Fruit fly (Drosophila melanogaster) whole organism, embryonic: ENCODE measurements around the gene CG14234.

Experiments used
- B-H1 ChIP-seq: fragments of 200-800 bp; sonication (Bioruptor generic); IDR thresholded peaks from 3 replicates; pipeline ENCODE4 v1.3.6; 2022; ENCODE audit warnings: missing biosample characterization, missing genetic modification characterization
- CG10565 ChIP-seq: fragments of 200-800 bp; sonication (Bioruptor generic); optimal IDR thresholded peaks from 3 replicates; lab custom pipeline; 2016; ENCODE audit warnings: missing biosample characterization, mild to moderate bottlenecking, missing genetic modification characterization
- CG11723 ChIP-seq: fragments of 200-800 bp; sonication (Bioruptor generic); optimal IDR thresholded peaks from 2 replicates; lab custom pipeline; 2017; ENCODE audit warnings: missing biosample characterization, mild to moderate bottlenecking, missing genetic modification characterization
- CG12071 ChIP-seq: fragments of 200-800 bp; sonication (Bioruptor generic); optimal IDR thresholded peaks from 3 replicates; lab custom pipeline; 2018; ENCODE audit warnings: missing biosample characterization, mild to moderate bottlenecking, missing genetic modification characterization
- CG12236 ChIP-seq: fragments of 200-800 bp; sonication (Bioruptor generic); optimal IDR thresholded peaks from 2 replicates; lab custom pipeline; 2016; ENCODE audit warnings: missing biosample characterization, missing genetic modification characterization
- CG15479 ChIP-seq: fragments of 200-800 bp; sonication (Bioruptor generic); optimal IDR thresholded peaks from 3 replicates; lab custom pipeline; 2019; ENCODE audit warnings: missing biosample characterization, mild to moderate bottlenecking, missing genetic modification characterization, moderate library complexity
- CG15601 ChIP-seq: fragments of 200-800 bp; sonication (Bioruptor generic); optimal IDR thresholded peaks from 3 replicates; lab custom pipeline; 2019; ENCODE audit warnings: missing biosample characterization, mild to moderate bottlenecking, missing genetic modification characterization, moderate library complexity
- CG17568 ChIP-seq: fragments of 200-800 bp; sonication (Bioruptor generic); optimal IDR thresholded peaks from 2 replicates; lab custom pipeline; 2018; ENCODE audit warnings: missing biosample characterization, mild to moderate bottlenecking, missing genetic modification characterization, moderate library complexity
- CG17612 ChIP-seq: fragments of 200-800 bp; sonication (Bioruptor generic); IDR thresholded peaks from 2 replicates; pipeline ENCODE4 v1.3.6; 2022; ENCODE audit warnings: missing biosample characterization, missing genetic modification characterization
- CG1792 ChIP-seq: fragments of 200-800 bp; sonication (Bioruptor generic); optimal IDR thresholded peaks from 2 replicates; lab custom pipeline; 2016; ENCODE audit warnings: missing biosample characterization, missing genetic modification characterization
- CG8359 ChIP-seq: fragments of 200-800 bp; sonication (Bioruptor generic); optimal IDR thresholded peaks from 2 replicates; lab custom pipeline; 2017; ENCODE audit warnings: missing biosample characterization, mild to moderate bottlenecking, missing genetic modification characterization, borderline replicate concordance
- CG8388 ChIP-seq: fragments of 200-800 bp; sonication (Bioruptor generic); optimal IDR thresholded peaks from 2 replicates; lab custom pipeline; 2019; ENCODE audit warnings: missing biosample characterization, mild to moderate bottlenecking, missing genetic modification characterization, moderate library complexity
- CG8478 ChIP-seq: fragments of >200 bp; optimal IDR thresholded peaks from 2 replicates; lab custom pipeline; 2018
- CG8924 ChIP-seq: fragments of 200-800 bp; optimal IDR thresholded peaks from 3 replicates; lab custom pipeline; 2019; ENCODE audit warnings: missing biosample characterization, mild to moderate bottlenecking, missing genetic modification characterization, moderate library complexity
- Chrac-16 ChIP-seq: fragments of 200-800 bp; sonication (Bioruptor generic); optimal IDR thresholded peaks from 3 replicates; lab custom pipeline; 2016; ENCODE audit warnings: missing biosample characterization, missing genetic modification characterization
- D19B ChIP-seq: fragments of 200-800 bp; sonication (Bioruptor generic); optimal IDR thresholded peaks from 2 replicates; lab custom pipeline; 2017; ENCODE audit warnings: missing biosample characterization, mild to moderate bottlenecking, missing genetic modification characterization
- Deaf1 ChIP-seq: fragments of 200-800 bp; optimal IDR thresholded peaks from 3 replicates; lab custom pipeline; 2019; ENCODE audit warnings: missing biosample characterization, mild to moderate bottlenecking, missing genetic modification characterization, moderate library complexity
- Dip3 ChIP-seq: fragments of 200-800 bp; sonication (Bioruptor generic); optimal IDR thresholded peaks from 3 replicates; lab custom pipeline; 2016; ENCODE audit warnings: missing biosample characterization, missing genetic modification characterization
- Ets65A ChIP-seq: fragments of 200-800 bp; sonication (Bioruptor generic); peaks from one replicate; lab custom pipeline; 2016; ENCODE audit warnings: missing biosample characterization, missing genetic modification characterization
- HHEX ChIP-seq: fragments of 200-800 bp; sonication (Bioruptor generic); optimal IDR thresholded peaks from 3 replicates; lab custom pipeline; 2017; ENCODE audit warnings: missing biosample characterization, mild to moderate bottlenecking, missing genetic modification characterization, missing genetic modification reagents
- HmgZ ChIP-seq: fragments of 200-800 bp; sonication (Bioruptor generic); optimal IDR thresholded peaks from 2 replicates; lab custom pipeline; 2018; ENCODE audit warnings: missing biosample characterization, mild to moderate bottlenecking, missing genetic modification characterization
- Kr ChIP-seq: fragments of 200-800 bp; sonication (Bioruptor generic); optimal IDR thresholded peaks from 2 replicates; lab custom pipeline; 2017; ENCODE audit warnings: missing biosample characterization, mild to moderate bottlenecking, missing genetic modification characterization
- Lpt ChIP-seq: fragments of >200 bp; optimal IDR thresholded peaks from 2 replicates; lab custom pipeline; 2018; ENCODE audit warnings: missing biosample characterization, missing genetic modification characterization
- Med ChIP-seq: fragments of 200-800 bp; sonication (Bioruptor generic); peaks from one replicate; lab custom pipeline; 2016; ENCODE audit warnings: missing biosample characterization, missing genetic modification characterization, mild to moderate bottlenecking, inconsistent platforms, moderate library complexity
- Myb ChIP-seq: fragments of 200-800 bp; sonication (Bioruptor generic); optimal IDR thresholded peaks from 2 replicates; lab custom pipeline; 2016; ENCODE audit warnings: missing biosample characterization, missing genetic modification characterization
- Pdp1 ChIP-seq, 2 experiments: fragments of 200-800 bp; sonication (Bioruptor generic); optimal IDR thresholded peaks; 3 replicates each; lab custom pipeline; 2016; ENCODE audit warnings: missing biosample characterization in 2 of 2, missing genetic modification characterization in 2 of 2, mild to moderate bottlenecking in 1 of 2, moderate library complexity in 1 of 2
- Stat92E ChIP-seq, 3 experiments: fragments of >200 bp in 2 of 3; fragments of 200-800 bp in 1 of 3; sonication (Bioruptor generic) in 1 of 3; optimal IDR thresholded peaks; 2 replicates each; lab custom pipeline; 2017 to 2019; ENCODE audit warnings: missing biosample characterization in 3 of 3, missing genetic modification characterization in 3 of 3, mild to moderate bottlenecking in 1 of 3, moderate library complexity in 1 of 3
- Xbp1 ChIP-seq: fragments of 200-800 bp; sonication (Bioruptor generic); optimal IDR thresholded peaks from 3 replicates; lab custom pipeline; 2016; ENCODE audit warnings: missing biosample characterization, mild to moderate bottlenecking, missing genetic modification characterization
- Xrp1 ChIP-seq: fragments of 200-800 bp; sonication (Bioruptor generic); IDR thresholded peaks from 2 replicates; pipeline ENCODE4 v1.3.6; 2022; ENCODE audit warnings: missing biosample characterization, missing genetic modification characterization
- ap ChIP-seq: fragments of 200-800 bp; sonication (Bioruptor generic); IDR thresholded peaks from 2 replicates; pipeline ENCODE4 v1.3.6; 2022; ENCODE audit warnings: missing biosample characterization, missing genetic modification characterization
- caup ChIP-seq: fragments of 200-800 bp; sonication (Bioruptor generic); optimal IDR thresholded peaks from 3 replicates; lab custom pipeline; 2017; ENCODE audit warnings: missing biosample characterization, mild to moderate bottlenecking, missing genetic modification characterization, moderate library complexity; ENCODE audit not compliant: severe bottlenecking
- chif ChIP-seq, 2 experiments: fragments of 200-800 bp; sonication (Bioruptor generic); optimal IDR thresholded peaks; 3 replicates each; lab custom pipeline; 2016; ENCODE audit warnings: missing biosample characterization in 2 of 2, missing genetic modification characterization in 2 of 2
- chm ChIP-seq: fragments of 200-800 bp; sonication (Bioruptor generic); IDR thresholded peaks from 2 replicates; pipeline ENCODE4 v1.3.6; 2022; ENCODE audit warnings: missing biosample characterization, missing genetic modification characterization
- croc ChIP-seq: fragments of 200-800 bp; sonication (Bioruptor generic); conservative IDR thresholded peaks from 3 replicates; pipeline ENCODE4 v1.3.6; 2022; ENCODE audit warnings: missing biosample characterization, missing genetic modification characterization
- dm ChIP-seq: fragments of 200-800 bp; sonication (Bioruptor generic); optimal IDR thresholded peaks from 3 replicates; lab custom pipeline; 2016; ENCODE audit warnings: missing biosample characterization, missing genetic modification characterization
- esg ChIP-seq: fragments of 200-800 bp; sonication (Bioruptor generic); conservative IDR thresholded peaks from 2 replicates; pipeline ENCODE4 v1.3.6; 2022; ENCODE audit warnings: missing biosample characterization, missing genetic modification characterization
- gce ChIP-seq: fragments of 200-800 bp; sonication (Bioruptor generic); IDR thresholded peaks from 3 replicates; pipeline ENCODE4 v1.3.6; 2022; ENCODE audit warnings: missing biosample characterization, missing genetic modification characterization
- insv ChIP-seq, 2 experiments: fragments of 200-800 bp; sonication (Bioruptor generic); optimal IDR thresholded peaks; 3 replicates each; lab custom pipeline; 2016 to 2018; ENCODE audit warnings: missing biosample characterization in 2 of 2, missing genetic modification characterization in 2 of 2
- kay ChIP-seq: fragments of 200-800 bp; sonication (Bioruptor generic); optimal IDR thresholded peaks from 2 replicates; lab custom pipeline; 2016; ENCODE audit warnings: missing biosample characterization, missing genetic modification characterization
- oc ChIP-seq: fragments of 200-800 bp; sonication (Bioruptor generic); optimal IDR thresholded peaks from 2 replicates; lab custom pipeline; 2018; ENCODE audit warnings: missing biosample characterization, mild to moderate bottlenecking, missing genetic modification characterization, moderate library complexity
- pho ChIP-seq: fragments of 200-800 bp; sonication (Bioruptor generic); optimal IDR thresholded peaks from 2 replicates; lab custom pipeline; 2016; ENCODE audit warnings: missing biosample characterization, missing genetic modification characterization
- prd ChIP-seq, 3 experiments: fragments of >200 bp in 2 of 3; fragments of 200-800 bp in 1 of 3; sonication (Bioruptor generic) in 1 of 3; optimal IDR thresholded peaks in 2 of 3; IDR thresholded peaks in 1 of 3; 2 replicates in 2 of 3; 3 replicates in 1 of 3; pipeline versions ENCODE4 v1.3.6 to Lab custom; 2017 to 2022; ENCODE audit warnings: missing biosample characterization in 1 of 3, missing genetic modification characterization in 1 of 3
- pros ChIP-seq: fragments of 200-800 bp; sonication (Bioruptor generic); optimal IDR thresholded peaks from 3 replicates; lab custom pipeline; 2019; ENCODE audit warnings: missing biosample characterization, mild to moderate bottlenecking, missing genetic modification characterization, moderate library complexity
- ro ChIP-seq: fragments of 200-800 bp; sonication (Bioruptor generic); IDR thresholded peaks from 2 replicates; pipeline ENCODE4 v1.3.6; 2022; ENCODE audit warnings: missing biosample characterization, missing genetic modification characterization
- ssp ChIP-seq: fragments of 200-800 bp; sonication (Bioruptor generic); IDR thresholded peaks from 2 replicates; pipeline ENCODE4 v1.3.6; 2022; ENCODE audit warnings: missing biosample characterization, missing genetic modification characterization
- twi ChIP-seq: fragments of 200-800 bp; optimal IDR thresholded peaks from 2 replicates; lab custom pipeline; 2019; ENCODE audit warnings: missing biosample characterization, mild to moderate bottlenecking, missing genetic modification characterization, moderate library complexity
- yki ChIP-seq: fragments of >200 bp; optimal IDR thresholded peaks from 3 replicates; lab custom pipeline; 2018
- zf30C ChIP-seq: fragments of 200-800 bp; sonication (Bioruptor generic); optimal IDR thresholded peaks from 3 replicates; lab custom pipeline; 2018; ENCODE audit warnings: missing biosample characterization, mild to moderate bottlenecking, missing genetic modification characterization

Gene CG14234

DNA sequence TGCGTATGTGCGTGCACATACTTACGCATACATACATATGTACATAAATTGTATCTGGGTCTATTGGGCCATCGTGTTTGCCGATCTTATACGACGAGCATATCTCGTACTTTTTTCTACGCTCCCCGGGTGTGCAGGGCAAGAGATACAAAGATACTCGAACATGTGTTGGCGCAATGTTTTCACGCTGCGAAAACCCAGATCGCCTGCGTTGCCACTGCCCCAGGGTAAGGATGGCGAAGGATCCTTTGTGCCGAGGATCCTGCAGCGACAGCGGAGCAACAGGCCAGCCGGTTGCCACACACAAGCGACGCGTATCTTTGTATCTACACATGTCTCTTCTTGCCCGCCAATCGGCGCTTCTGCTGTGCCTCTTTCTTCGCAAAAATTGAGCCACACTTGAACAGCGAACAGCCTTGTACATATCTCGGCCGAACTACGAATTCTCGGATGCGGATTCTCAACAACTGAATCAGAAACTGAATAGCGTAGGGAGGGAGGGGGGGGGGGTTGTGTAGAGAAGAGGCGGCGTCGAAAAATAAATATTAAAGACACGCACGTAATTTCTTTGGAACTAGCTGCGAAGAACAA lies 39.8 kb downstream of the CG14234 start:
- TF ChIP-seq CG8924 (tag; lab: Kevin White, UChicago), result peak; percentile 7
- no peak for TF ChIP-seq CG8388 (GFP tag; lab: Kevin White, UChicago)
- TF ChIP-seq D19B (GFP tag; lab: Kevin White, UChicago), result no peak
- no peak for TF ChIP-seq yki (lab: Kevin White, UChicago)
- no peak for TF ChIP-seq Myb
- TF ChIP-seq Pdp1 (GFP tag; optimal IDR thresholded peaks at IDR 0.05; lab: Kevin White, UChicago), result no peak
- no peak for TF ChIP-seq prd (optimal IDR thresholded peaks at IDR 0.05; lab: Kevin White, UChicago)
- no peak; the same call in 2 of the 3 replicates for TF ChIP-seq prd (GFP tag; IDR thresholded peaks at IDR 0.05; lab: Robert Waterston, UW)
- TF ChIP-seq caup, result no peak
- peak; percentile 21 for TF ChIP-seq Deaf1
- TF ChIP-seq insv (GFP tag; optimal IDR thresholded peaks at IDR 0.05; lab: Kevin White, UChicago), result no peak
- TF ChIP-seq Stat92E (GFP tag; optimal IDR thresholded peaks at IDR 0.05; lab: Kevin White, UChicago), result peak in 1 of 3 experiments; percentile 35
- TF ChIP-seq Lpt (GFP tag; lab: Kevin White, UChicago), result no peak
- TF ChIP-seq pros (GFP tag; lab: Kevin White, UChicago), result peak; percentile 23
- no peak for TF ChIP-seq CG12236 (GFP tag; lab: Kevin White, UChicago)
- TF ChIP-seq CG12071 (GFP tag; lab: Kevin White, UChicago), result no peak
- TF ChIP-seq chif (GFP tag; optimal IDR thresholded peaks at IDR 0.05; lab: Kevin White, UChicago), result no peak
- TF ChIP-seq Ets65A (GFP tag; lab: Kevin White, UChicago), result no peak
- peak; percentile 32 for TF ChIP-seq Med (GFP tag; lab: Kevin White, UChicago)
- no peak for TF ChIP-seq dm (GFP tag; lab: Kevin White, UChicago)
- TF ChIP-seq Xbp1 (GFP tag; lab: Kevin White, UChicago), result no peak
- peak; percentile 97 for TF ChIP-seq CG15479 (GFP tag; lab: Kevin White, UChicago)
- no peak for TF ChIP-seq oc
- no peak for TF ChIP-seq pho (GFP tag; lab: Kevin White, UChicago)
- no peak for TF ChIP-seq chm (GFP tag; lab: Robert Waterston, UW)
- peak; percentile 97 for TF ChIP-seq twi (tag; lab: Kevin White, UChicago)
- no peak for TF ChIP-seq CG11723 (GFP tag; lab: Kevin White, UChicago)

DNA sequence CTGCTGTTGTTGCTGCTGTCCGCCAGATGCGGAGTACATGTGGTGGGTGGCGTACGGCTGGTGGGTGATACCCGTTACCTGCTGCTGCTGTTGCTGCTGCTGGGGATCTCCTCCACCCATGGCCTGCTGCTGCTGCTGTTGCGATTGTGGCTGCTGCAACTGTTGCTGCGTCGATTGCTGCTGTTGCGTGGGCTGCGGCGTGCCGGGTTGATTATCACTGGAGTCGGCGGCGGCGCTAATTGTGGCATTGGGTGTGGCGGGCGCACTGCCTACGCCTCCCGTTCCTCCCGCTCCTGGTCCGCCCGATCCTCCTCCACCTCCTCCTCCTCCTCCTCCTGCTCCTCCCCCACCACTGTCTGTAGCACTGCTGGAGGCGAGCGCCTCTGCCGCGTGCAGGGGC lies 46.5 kb downstream of the CG14234 start:
- TF ChIP-seq Dip3 (GFP tag; lab: Kevin White, UChicago) (no peak), CG8359 (GFP tag; lab: Kevin White, UChicago) (no peak), CG15601 (tag; lab: Kevin White, UChicago) (no peak), HmgZ (tag; lab: Kevin White, UChicago) (no peak), Lpt (GFP tag; lab: Kevin White, UChicago) (no peak), CG17612 (GFP tag; lab: Robert Waterston, UW) (no peak), prd (optimal IDR thresholded peaks at IDR 0.05; lab: Kevin White, UChicago) (no peak), prd (GFP tag; IDR thresholded peaks at IDR 0.05; lab: Robert Waterston, UW) (peak; percentile 5; the same call in 1 of the 3 replicates), gce (GFP tag; lab: Robert Waterston, UW) (no peak), CG8478 (peak; percentile 61), esg (GFP tag; lab: Robert Waterston, UW) (no peak)

DNA sequence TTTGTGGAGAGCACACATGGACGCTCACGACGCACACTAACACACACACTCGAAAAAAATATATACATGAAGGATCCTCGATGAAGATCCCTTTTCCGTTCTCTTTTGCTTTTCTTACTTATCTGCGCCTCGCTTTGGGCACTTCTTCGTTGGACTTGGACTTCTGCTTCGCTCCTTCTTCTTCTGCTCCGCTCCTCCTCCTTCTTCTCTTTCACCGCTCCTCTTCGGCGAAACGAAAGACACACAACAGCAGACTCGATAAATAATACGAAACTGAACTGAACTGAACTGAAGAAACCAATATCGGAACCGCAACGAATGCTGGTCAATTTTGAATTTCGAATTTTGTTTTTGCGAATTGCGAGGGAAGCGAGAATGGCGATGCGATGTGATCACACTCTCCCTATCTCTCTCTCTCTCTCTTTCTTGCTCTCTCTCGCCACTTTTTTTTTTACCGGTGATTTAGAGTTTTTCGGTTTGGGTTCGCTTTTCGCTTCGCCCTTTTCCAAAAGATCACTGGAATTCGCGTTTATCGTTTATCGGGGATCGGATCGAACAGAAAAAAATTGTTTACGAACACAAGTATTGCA lies 47.5 kb downstream of the CG14234 start:
- TF ChIP-seq B-H1 (GFP tag; lab: Robert Waterston, UW) (no peak), ssp (no peak), HHEX (no peak), zf30C (GFP tag; lab: Kevin White, UChicago) (peak; percentile 43), croc (no peak), ap (GFP tag; lab: Robert Waterston, UW) (no peak), ro (GFP tag; lab: Robert Waterston, UW) (no peak), CG1792 (GFP tag; lab: Kevin White, UChicago) (no peak), CG17568 (GFP tag; lab: Kevin White, UChicago) (no peak), Xrp1 (GFP tag; lab: Robert Waterston, UW) (no peak), CG10565 (GFP tag; lab: Kevin White, UChicago) (no peak), kay (no peak), Chrac-16 (no peak), Kr (GFP tag; lab: Kevin White, UChicago) (no peak)
